Worm (Caenorhabditis elegans) whole organism, L1 larva: ENCODE results near the gene otpl-8.

Source experiments
- fkh-10 ChIP-seq: sonication (generic microtip); optimal IDR thresholded peaks from 2 replicates; lab custom pipeline; 2017; ENCODE audit warnings: missing biosample characterization, missing genetic modification reagents, missing genetic modification characterization
- lin-35 ChIP-seq, 2 experiments: fragments of 150-350 bp; optimal IDR thresholded peaks; 2 replicates each; lab custom pipeline; 2014; ENCODE audit warnings: missing biosample characterization in 2 of 2, missing genetic modification characterization in 2 of 2, missing genetic modification reagents in 2 of 2
- nhr-76 ChIP-seq: sonication (generic microtip); optimal IDR thresholded peaks from 2 replicates; lab custom pipeline; 2017; ENCODE audit warnings: missing biosample characterization, missing genetic modification characterization
- pqm-1 ChIP-seq: sonication (generic microtip); optimal IDR thresholded peaks from 3 replicates; lab custom pipeline; 2017; ENCODE audit warnings: missing biosample characterization, missing genetic modification characterization

ce11 chrX:12252189-12252588 is 18.6 kb downstream of the otpl-8 start:
- TF ChIP-seq fkh-10 (GFP tag; lab: Kevin White, UChicago) = peak; percentile 59
- no peak for TF ChIP-seq nhr-76 (tag; lab: Kevin White, UChicago)
- TF ChIP-seq lin-35 (GFP tag; optimal IDR thresholded peaks at IDR 0.05; lab: Kevin White, UChicago) = no peak
- no peak for TF ChIP-seq pqm-1 (tag; lab: Kevin White, UChicago)
